Worm (Caenorhabditis elegans): ENCODE data around the gene C23F12.3.
A peak's percentile ranks its signal among the peaks of the same experiment; 100 is the strongest.

Gene C23F12.3

DNA sequence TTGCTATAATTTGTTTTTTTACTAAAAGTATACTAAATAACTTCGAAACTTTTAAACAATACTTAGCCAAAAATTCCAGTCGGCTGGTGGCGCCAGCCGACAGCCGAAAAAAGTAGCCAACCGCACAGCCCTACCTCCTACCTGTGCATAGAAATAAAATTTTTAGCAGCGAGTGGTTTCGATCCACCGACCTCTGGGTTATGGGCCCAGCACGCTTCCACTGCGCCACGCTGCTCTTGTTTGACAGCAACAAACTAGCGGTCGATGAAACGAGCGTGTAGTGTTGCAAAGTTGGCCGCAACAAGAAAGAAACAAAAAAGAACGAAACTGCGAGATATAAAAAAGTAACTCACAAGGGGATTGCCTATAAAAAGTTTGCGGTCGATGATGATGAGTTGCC, 18.5 kb upstream of the C23F12.3 start (continued):
- TF ChIP-seq sdz-38 (tag; optimal IDR thresholded peaks at IDR 0.05) (no peak), ccch-3 (GFP tag; optimal IDR thresholded peaks at IDR 0.05) (no peak), somi-1 (GFP tag; optimal IDR thresholded peaks at IDR 0.05) (no peak), sptf-2 (GFP tag; optimal IDR thresholded peaks at IDR 0.05) (no peak), ztf-22 (GFP tag; optimal IDR thresholded peaks at IDR 0.05) (no peak), akir-1 (GFP tag; optimal IDR thresholded peaks at IDR 0.05) (no peak), ceh-27 (GFP tag; optimal IDR thresholded peaks at IDR 0.05) (peak; percentile 18), dpl-1 (GFP tag; optimal IDR thresholded peaks at IDR 0.05) (no peak), snpc-3.4 (tag; optimal IDR thresholded peaks at IDR 0.05) (peak; percentile 25), let-526 (GFP tag; IDR thresholded peaks at IDR 0.05) (no peak), F57A8.1 (GFP tag; optimal IDR thresholded peaks at IDR 0.05) (no peak), ekl-4 (GFP tag; IDR thresholded peaks at IDR 0.05) (no peak), zfh-2 (GFP tag; conservative IDR thresholded peaks at IDR 0.05) (no peak), tbp1 (GFP tag; optimal IDR thresholded peaks at IDR 0.05) (peak; percentile 92), K12H6.12 (tag; optimal IDR thresholded peaks at IDR 0.05) (peak; percentile 7), F37B4.10 (GFP tag; IDR thresholded peaks at IDR 0.05) (no peak), nhr-179 (tag; optimal IDR thresholded peaks at IDR 0.05) (no peak), D2030.7 (GFP tag; IDR thresholded peaks at IDR 0.05) (no peak; the same call in 1 of the 2 replicates), egl-44 (GFP tag; IDR thresholded peaks at IDR 0.05) (no peak), ztf-28 (GFP tag; IDR thresholded peaks at IDR 0.05) (no peak), B0019.2 (GFP tag; conservative IDR thresholded peaks at IDR 0.05) (no peak), ztf-3 (GFP tag; optimal IDR thresholded peaks at IDR 0.05) (no peak), ceh-79 (tag; optimal IDR thresholded peaks at IDR 0.05) (peak; percentile 25), Y67H2A.10 (GFP tag; conservative IDR thresholded peaks at IDR 0.05) (no peak), hlh-26 (GFP tag; conservative IDR thresholded peaks at IDR 0.05) (no peak), egrh-3 (GFP tag; IDR thresholded peaks at IDR 0.05) (peak; percentile 53; the same call in 1 of the 2 replicates), nhr-90 (tag; optimal IDR thresholded peaks at IDR 0.05) (peak; percentile 74), madf-10 (tag; optimal IDR thresholded peaks at IDR 0.05) (peak; percentile 49), F10E7.11 (tag; optimal IDR thresholded peaks at IDR 0.05) (no peak), die-1 (tag; optimal IDR thresholded peaks at IDR 0.05) (peak; percentile 71), aptf-2 (GFP tag; conservative IDR thresholded peaks at IDR 0.05) (no peak), hmg-1.2 (GFP tag; IDR thresholded peaks at IDR 0.05) (peak; percentile 67), ceh-91 (GFP tag; IDR thresholded peaks at IDR 0.05) (no peak), ceh-100 (GFP tag; IDR thresholded peaks at IDR 0.05) (0 out of 2 replicates have a peak, but pooled peaks have one; percentile 25), lsy-27 (tag; optimal IDR thresholded peaks at IDR 0.05; ENCODE audit: borderline replicate concordance, insufficient read depth) (no peak), sea-2 (GFP tag; IDR thresholded peaks at IDR 0.05) (no peak), athp-1 (tag; optimal IDR thresholded peaks at IDR 0.05) (peak; percentile 34), attf-3 (GFP tag; conservative IDR thresholded peaks at IDR 0.05) (no peak), lin-54 (GFP tag; optimal IDR thresholded peaks at IDR 0.05) (peak; percentile 8), F22D6.2 (tag; optimal IDR thresholded peaks at IDR 0.05) (peak; percentile 22), hsf-1 (GFP tag; IDR thresholded peaks at IDR 0.05) (no peak), mcd-1 (GFP tag; IDR thresholded peaks at IDR 0.05) (no peak; the same call in none of the 2 replicates), efl-1 (GFP tag; optimal IDR thresholded peaks at IDR 0.05) (no peak), let-607 (tag; optimal IDR thresholded peaks at IDR 0.05) (peak; percentile 24 to 27), Y79H2A.3 (GFP tag; conservative IDR thresholded peaks at IDR 0.05) (no peak), mxl-1 (tag; optimal IDR thresholded peaks at IDR 0.05) (peak; percentile 84), lir-1 (GFP tag; conservative IDR thresholded peaks at IDR 0.05) (no peak), ztf-6 (GFP tag; IDR thresholded peaks at IDR 0.05) (no peak), dox-1 (GFP tag; IDR thresholded peaks at IDR 0.05) (no peak; the same call in 1 of the 2 replicates)

Measured in whole organism, young adult.